Worm (Caenorhabditis elegans): ENCODE data around the gene F36H1.11.

Gene F36H1.11

ce11 chrIV:11082789-11083235 is 33.8 kb downstream of the F36H1.11 start (continued):
- TF ChIP-seq F26F4.8 (GFP tag; conservative IDR thresholded peaks at IDR 0.05), result no peak
- no peak for TF ChIP-seq daf-8 (GFP tag; IDR thresholded peaks at IDR 0.05)
- TF ChIP-seq hlh-11 (tag; optimal IDR thresholded peaks at IDR 0.05), result peak; percentile 97
- no peak for TF ChIP-seq saeg-2 (GFP tag; IDR thresholded peaks at IDR 0.05)
- TF ChIP-seq lin-1 (GFP tag; IDR thresholded peaks at IDR 0.05), result no peak
- peak; percentile 78 for TF ChIP-seq set-16 (GFP tag; IDR thresholded peaks at IDR 0.05)
- TF ChIP-seq nhr-28 (tag; optimal IDR thresholded peaks at IDR 0.05), result peak; percentile 88
- TF ChIP-seq madf-5 (GFP tag; IDR thresholded peaks at IDR 0.05), result no peak
- peak; percentile 13 for TF ChIP-seq daf-12 (tag; optimal IDR thresholded peaks at IDR 0.05)
- peak; percentile 69 for TF ChIP-seq duxl-1 (tag; optimal IDR thresholded peaks at IDR 0.05; ENCODE audit: poor library complexity)
- TF ChIP-seq Y5F2A.4 (GFP tag; optimal IDR thresholded peaks at IDR 0.05), result no peak
- no peak for TF ChIP-seq F49E8.2 (tag; optimal IDR thresholded peaks at IDR 0.05; ENCODE audit: borderline replicate concordance)
- TF ChIP-seq R02D3.7 (tag; optimal IDR thresholded peaks at IDR 0.05), result no peak
- TF ChIP-seq aha-1 (tag), result peak; percentile 99
- no peak for TF ChIP-seq Y105C5A.15 (GFP tag; IDR thresholded peaks at IDR 0.05)
- no peak for TF ChIP-seq Y48G9A.11 (GFP tag; IDR thresholded peaks at IDR 0.05)
- peak; percentile 28 for TF ChIP-seq unc-130 (GFP tag; optimal IDR thresholded peaks at IDR 0.05)
- TF ChIP-seq vab-7 (GFP tag; IDR thresholded peaks at IDR 0.05), result peak; percentile 71; the same call in 1 of the 2 replicates
- TF ChIP-seq mdl-1 (tag; optimal IDR thresholded peaks at IDR 0.05), result peak; percentile 40 to 92
- TF ChIP-seq dpl-1 (GFP tag; optimal IDR thresholded peaks at IDR 0.05), result peak; percentile 65
- TF ChIP-seq dve-1 (tag; optimal IDR thresholded peaks at IDR 0.05; ENCODE audit: insufficient read depth), result peak; percentile 92
- peak; percentile 86 for TF ChIP-seq nhr-102 (tag; optimal IDR thresholded peaks at IDR 0.05)
- TF ChIP-seq ceh-32 (tag; optimal IDR thresholded peaks at IDR 0.05; ENCODE audit: poor library complexity), result peak; percentile 68
- peak; percentile 82 for TF ChIP-seq ztf-7 (tag; optimal IDR thresholded peaks at IDR 0.05)
- peak; percentile 91 for TF ChIP-seq nhr-48 (tag; optimal IDR thresholded peaks at IDR 0.05)
- TF ChIP-seq hmg-1.1 (GFP tag; IDR thresholded peaks at IDR 0.05), result peak; percentile 93
- peak; percentile 92 for TF ChIP-seq spr-1 (tag; optimal IDR thresholded peaks at IDR 0.05)
- 0 out of 2 replicates have a peak, but pooled peaks have one; percentile 26 for TF ChIP-seq php-3 (GFP tag; IDR thresholded peaks at IDR 0.05)
- TF ChIP-seq F44E2.7 (GFP tag; IDR thresholded peaks at IDR 0.05), result 0 out of 2 replicates have a peak, but pooled peaks have one; percentile 10
- TF ChIP-seq nhr-25 (tag; optimal IDR thresholded peaks at IDR 0.05; ENCODE audit: borderline replicate concordance, insufficient read depth), result peak; percentile 92
- TF ChIP-seq jun-1 (tag; optimal IDR thresholded peaks at IDR 0.05), result peak; percentile 42
- TF ChIP-seq tra-1 (GFP tag; IDR thresholded peaks at IDR 0.05), result peak; percentile 76
- TF ChIP-seq nhr-111 (GFP tag; optimal IDR thresholded peaks at IDR 0.05), result no peak
- TF ChIP-seq snpc-1.2 (GFP tag; IDR thresholded peaks at IDR 0.05), result peak; percentile 38; the same call in 1 of the 2 replicates
- TF ChIP-seq nhr-41 (GFP tag; IDR thresholded peaks at IDR 0.05), result no peak
- TF ChIP-seq hif-1 (tag; optimal IDR thresholded peaks at IDR 0.05), result peak; percentile 60 to 86
- TF ChIP-seq T20F7.1 (GFP tag; optimal IDR thresholded peaks at IDR 0.05), result peak; percentile 81
- peak; percentile 63 for TF ChIP-seq zfp-2 (tag; optimal IDR thresholded peaks at IDR 0.05)
- TF ChIP-seq ztf-11 (tag; optimal IDR thresholded peaks at IDR 0.05), result no peak
- peak; percentile 54 for TF ChIP-seq nhr-10 (tag; optimal IDR thresholded peaks at IDR 0.05)
- no peak for TF ChIP-seq mxl-2 (GFP tag; conservative IDR thresholded peaks at IDR 0.05)
- TF ChIP-seq F10B5.3 (tag; optimal IDR thresholded peaks at IDR 0.05), result no peak
- no peak for TF ChIP-seq ZK337.2 (GFP tag; IDR thresholded peaks at IDR 0.05)
- 0 out of 2 replicates have a peak, but pooled peaks have one; percentile 23 for TF ChIP-seq zfp-3 (GFP tag; conservative IDR thresholded peaks at IDR 0.05)
- TF ChIP-seq nhr-6 (tag; optimal IDR thresholded peaks at IDR 0.05), result peak; percentile 93
- TF ChIP-seq unc-62 (GFP tag; optimal IDR thresholded peaks at IDR 0.05 in 1 of 2), result peak; percentile 21 to 100
- TF ChIP-seq unc-62 (tag; optimal IDR thresholded peaks at IDR 0.05), result no peak
- no peak for TF ChIP-seq nhr-76 (tag; optimal IDR thresholded peaks at IDR 0.05)
- peak; percentile 86 for TF ChIP-seq ctbp-1 (GFP tag; IDR thresholded peaks at IDR 0.05)
- TF ChIP-seq mxl-3 (GFP tag; optimal IDR thresholded peaks at IDR 0.05), result peak; percentile 82

Measured in whole organism, L4 larva.